Worm (Caenorhabditis elegans) whole organism, L4 larva: ENCODE measurements around the gene nrf-6.

ENCODE experiments used
- D1046.2 ChIP-seq: fragments of 200-800 bp; sonication (Bioruptor generic); IDR thresholded peaks from 2 replicates; pipeline ENCODE4 v1.3.6; 2022; ENCODE audit warnings: missing genetic modification characterization, missing compliant biosample characterization
- F10B5.3 ChIP-seq: sonication (generic microtip); optimal IDR thresholded peaks from 2 replicates; lab custom pipeline; 2016; ENCODE audit warnings: mild to moderate bottlenecking, missing genetic modification characterization, missing compliant biosample characterization
- F37D6.2 ChIP-seq: sonication (generic microtip); optimal IDR thresholded peaks from 2 replicates; lab custom pipeline; 2016; ENCODE audit warnings: mild to moderate bottlenecking, missing genetic modification characterization, missing compliant biosample characterization
- F49E8.2 ChIP-seq: sonication (generic microtip); optimal IDR thresholded peaks from 2 replicates; lab custom pipeline; 2016; ENCODE audit warnings: missing compliant biosample characterization, mild to moderate bottlenecking, missing genetic modification characterization, borderline replicate concordance
- Y105C5A.15 ChIP-seq: fragments of 200-800 bp; sonication (Bioruptor generic); IDR thresholded peaks from 2 replicates; pipeline ENCODE4 v1.3.6; 2022; ENCODE audit warnings: missing genetic modification characterization, missing compliant biosample characterization
- Y75B8A.6 ChIP-seq: fragments of 200-800 bp; sonication (Bioruptor generic); IDR thresholded peaks from 2 replicates; pipeline ENCODE4 v1.3.6; 2022; ENCODE audit warnings: missing genetic modification reagents, missing genetic modification characterization, missing compliant biosample characterization
- ZK337.2 ChIP-seq: fragments of 200-800 bp; sonication (Bioruptor generic); IDR thresholded peaks from 2 replicates; pipeline ENCODE4 v1.3.6; 2022; ENCODE audit warnings: missing genetic modification reagents, missing genetic modification characterization, missing compliant biosample characterization
- ZK546.5 ChIP-seq, 2 experiments: sonication (generic microtip); optimal IDR thresholded peaks; 2 replicates each; lab custom pipeline; 2017; ENCODE audit warnings: missing biosample characterization in 2 of 2, missing genetic modification characterization in 2 of 2
- aly-2 ChIP-seq: sonication (generic microtip); optimal IDR thresholded peaks from 2 replicates; lab custom pipeline; 2018; ENCODE audit warnings: missing biosample characterization, missing genetic modification characterization
- arid-1 ChIP-seq: fragments of 200-800 bp; sonication (Bioruptor generic); conservative IDR thresholded peaks from 2 replicates; pipeline ENCODE4 v1.3.6; 2022; ENCODE audit warnings: missing genetic modification reagents, missing genetic modification characterization, missing compliant biosample characterization
- attf-4 ChIP-seq: sonication (generic microtip); optimal IDR thresholded peaks from 3 replicates; lab custom pipeline; 2017; ENCODE audit warnings: missing biosample characterization, missing genetic modification characterization
- ceh-20 ChIP-seq: fragments of 200-800 bp; sonication (Bioruptor generic); IDR thresholded peaks from 2 replicates; pipeline ENCODE4 v1.3.6; 2022; ENCODE audit warnings: missing genetic modification reagents, missing genetic modification characterization, missing compliant biosample characterization
- ceh-32 ChIP-seq: sonication (generic microtip); optimal IDR thresholded peaks from 2 replicates; lab custom pipeline; 2016; ENCODE audit warnings: mild to moderate bottlenecking, missing genetic modification characterization, missing compliant biosample characterization; ENCODE audit not compliant: poor library complexity
- ceh-44 ChIP-seq: fragments of 200-800 bp; sonication (Bioruptor generic); IDR thresholded peaks from 2 replicates; pipeline ENCODE4 v1.3.6; 2022; ENCODE audit warnings: missing genetic modification reagents, missing genetic modification characterization, missing compliant biosample characterization
- daf-12 ChIP-seq: fragments of 150-350 bp; optimal IDR thresholded peaks from 2 replicates; lab custom pipeline; 2014; ENCODE audit warnings: missing biosample characterization, missing genetic modification reagents, missing genetic modification characterization
- daf-16 ChIP-seq, 3 experiments: sonication (generic microtip); optimal IDR thresholded peaks; 2 replicates each; lab custom pipeline; 2016 to 2017; ENCODE audit warnings: missing genetic modification characterization in 3 of 3, missing genetic modification reagents in 3 of 3, mild to moderate bottlenecking in 2 of 3, missing compliant biosample characterization in 2 of 3, missing biosample characterization in 1 of 3, moderate library complexity in 1 of 3
- daf-8 ChIP-seq: fragments of 200-800 bp; sonication (Bioruptor generic); IDR thresholded peaks from 2 replicates; pipeline ENCODE4 v1.3.6; 2022; ENCODE audit warnings: missing genetic modification characterization, missing compliant biosample characterization
- dmd-8 ChIP-seq: fragments of 200-800 bp; sonication (Bioruptor generic); IDR thresholded peaks from 2 replicates; pipeline ENCODE4 v1.3.6; 2022; ENCODE audit warnings: missing genetic modification characterization, missing compliant biosample characterization
- duxl-1 ChIP-seq: sonication (generic microtip); optimal IDR thresholded peaks from 2 replicates; lab custom pipeline; 2016; ENCODE audit warnings: mild to moderate bottlenecking, missing genetic modification characterization, moderate library complexity, missing compliant biosample characterization; ENCODE audit not compliant: poor library complexity
- egl-27 ChIP-seq: sonication (generic microtip); optimal IDR thresholded peaks from 3 replicates; lab custom pipeline; 2017; ENCODE audit warnings: missing biosample characterization, missing genetic modification reagents, missing genetic modification characterization
- gei-8 ChIP-seq: fragments of 200-800 bp; sonication (Bioruptor generic); optimal IDR thresholded peaks from 2 replicates; lab custom pipeline; 2018; ENCODE audit warnings: mild to moderate bottlenecking, missing genetic modification characterization, missing compliant biosample characterization
- hif-1 ChIP-seq, 2 experiments: sonication (generic microtip); optimal IDR thresholded peaks; 2 replicates each; lab custom pipeline; 2016 to 2017; ENCODE audit warnings: missing compliant biosample characterization in 2 of 2, missing genetic modification characterization in 2 of 2, missing genetic modification reagents in 2 of 2, missing genotype in 2 of 2, mild to moderate bottlenecking in 1 of 2
- lim-7 ChIP-seq: fragments of 200-800 bp; sonication (Bioruptor generic); IDR thresholded peaks from 2 replicates; pipeline ENCODE4 v1.3.6; 2022; ENCODE audit warnings: missing genetic modification characterization, missing compliant biosample characterization
- lin-13 ChIP-seq: fragments of 150-350 bp; optimal IDR thresholded peaks from 2 replicates; lab custom pipeline; 2014; ENCODE audit warnings: missing biosample characterization, missing genetic modification reagents, missing genetic modification characterization
- lin-29 ChIP-seq: fragments of 200-800 bp; sonication (Bioruptor generic); IDR thresholded peaks from 2 replicates; pipeline ENCODE4 v1.3.6; 2022; ENCODE audit warnings: missing genetic modification reagents, missing genetic modification characterization, missing compliant biosample characterization
- lin-38 ChIP-seq: fragments of 200-800 bp; sonication (Bioruptor generic); IDR thresholded peaks from 2 replicates; pipeline ENCODE4 v1.3.6; 2022; ENCODE audit warnings: missing genetic modification reagents, missing genetic modification characterization, missing compliant biosample characterization
- lin-39 ChIP-seq: fragments of 150-350 bp; optimal IDR thresholded peaks from 2 replicates; lab custom pipeline; 2014; ENCODE audit warnings: missing biosample characterization, missing genetic modification reagents, missing genetic modification characterization
- mdt-29 ChIP-seq: fragments of 200-800 bp; sonication (Bioruptor generic); IDR thresholded peaks from 2 replicates; pipeline ENCODE4 v1.3.6; 2022; ENCODE audit warnings: missing genetic modification reagents, missing genetic modification characterization, missing compliant biosample characterization
- mep-1 ChIP-seq: fragments of 150-350 bp; sonication (generic microtip); optimal IDR thresholded peaks from 3 replicates; lab custom pipeline; 2014; ENCODE audit warnings: missing biosample characterization, missing genetic modification characterization
- mes-2 ChIP-seq: sonication (generic microtip); optimal IDR thresholded peaks from 2 replicates; lab custom pipeline; 2016; ENCODE audit warnings: missing genotype, mild to moderate bottlenecking, missing genetic modification characterization, missing compliant biosample characterization; ENCODE audit not compliant: poor library complexity, severe bottlenecking
- mxl-2 ChIP-seq: fragments of 200-800 bp; sonication (Bioruptor generic); conservative IDR thresholded peaks from 2 replicates; pipeline ENCODE4 v1.3.6; 2022; ENCODE audit warnings: missing genetic modification reagents, missing genetic modification characterization, missing compliant biosample characterization
- mxl-3 ChIP-seq: fragments of 200-800 bp; sonication (Bioruptor generic); optimal IDR thresholded peaks from 2 replicates; lab custom pipeline; 2018; ENCODE audit warnings: mild to moderate bottlenecking, missing genetic modification characterization, missing compliant biosample characterization
- nhr-10 ChIP-seq: fragments of 150-350 bp; optimal IDR thresholded peaks from 2 replicates; lab custom pipeline; 2014; ENCODE audit warnings: missing biosample characterization, missing genetic modification characterization
- nhr-102 ChIP-seq: sonication (generic microtip); optimal IDR thresholded peaks from 2 replicates; lab custom pipeline; 2016; ENCODE audit warnings: mild to moderate bottlenecking, missing genetic modification characterization, moderate library complexity, missing compliant biosample characterization
- nhr-111 ChIP-seq: fragments of 200-800 bp; sonication (Bioruptor generic); optimal IDR thresholded peaks from 2 replicates; lab custom pipeline; 2018; ENCODE audit warnings: mild to moderate bottlenecking, missing genetic modification characterization, missing compliant biosample characterization
- nhr-237 ChIP-seq: sonication (generic microtip); optimal IDR thresholded peaks from 2 replicates; lab custom pipeline; 2017; ENCODE audit warnings: missing biosample characterization, missing genetic modification characterization
- nhr-25 ChIP-seq: sonication (generic microtip); optimal IDR thresholded peaks from 2 replicates; lab custom pipeline; 2017; ENCODE audit warnings: missing genetic modification characterization, mild to moderate bottlenecking, missing compliant biosample characterization, antibody characterized with exemption, moderate library complexity, borderline replicate concordance; ENCODE audit not compliant: insufficient read depth
- nhr-42 ChIP-seq: fragments of 200-800 bp; sonication (Bioruptor generic); IDR thresholded peaks from 2 replicates; pipeline ENCODE4 v1.3.6; 2022; ENCODE audit warnings: missing genetic modification characterization, missing compliant biosample characterization
- nhr-76 ChIP-seq: fragments of 150-350 bp; optimal IDR thresholded peaks from 2 replicates; lab custom pipeline; 2014; ENCODE audit warnings: missing biosample characterization, missing genetic modification characterization
- pha-4 ChIP-seq, 2 experiments: fragments of 150-350 bp in 1 of 2; fragments of 200-800 bp in 1 of 2; sonication (Bioruptor generic) in 1 of 2; IDR thresholded peaks in 1 of 2; optimal IDR thresholded peaks in 1 of 2; 2 replicates each; pipeline versions ENCODE4 v1.3.6 to Lab custom; 2014 to 2022; ENCODE audit warnings: missing genetic modification characterization in 2 of 2, missing genetic modification reagents in 2 of 2, missing biosample characterization in 1 of 2, missing compliant biosample characterization in 1 of 2
- saeg-2 ChIP-seq: fragments of 200-800 bp; sonication (Bioruptor generic); IDR thresholded peaks from 2 replicates; pipeline ENCODE4 v1.3.6; 2022; ENCODE audit warnings: missing genetic modification reagents, missing genetic modification characterization, missing compliant biosample characterization
- set-16 ChIP-seq: fragments of 200-800 bp; sonication (Bioruptor generic); IDR thresholded peaks from 2 replicates; pipeline ENCODE4 v1.3.6; 2022; ENCODE audit warnings: missing genetic modification reagents, missing genetic modification characterization, missing compliant biosample characterization
- snpc-1.2 ChIP-seq: fragments of 200-800 bp; sonication (Bioruptor generic); IDR thresholded peaks from 2 replicates; pipeline ENCODE4 v1.3.6; 2022; ENCODE audit warnings: missing genetic modification reagents, missing genetic modification characterization, missing compliant biosample characterization
- snpc-4 ChIP-seq: fragments of 150-350 bp; optimal IDR thresholded peaks from 2 replicates; lab custom pipeline; 2014; ENCODE audit warnings: missing biosample characterization, missing genetic modification characterization
- spr-3 ChIP-seq: fragments of 200-800 bp; sonication (Bioruptor generic); optimal IDR thresholded peaks from 2 replicates; lab custom pipeline; 2018; ENCODE audit warnings: mild to moderate bottlenecking, missing genetic modification characterization, missing compliant biosample characterization
- tra-1 ChIP-seq: fragments of 200-800 bp; sonication (Bioruptor generic); IDR thresholded peaks from 2 replicates; pipeline ENCODE4 v1.3.6; 2022; ENCODE audit warnings: missing genetic modification reagents, missing genetic modification characterization, missing compliant biosample characterization
- vab-7 ChIP-seq: fragments of 200-800 bp; sonication (Bioruptor generic); IDR thresholded peaks from 2 replicates; pipeline ENCODE4 v1.3.6; 2022; ENCODE audit warnings: missing genetic modification reagents, missing genetic modification characterization, missing compliant biosample characterization
- zag-1 ChIP-seq: fragments of 150-350 bp; optimal IDR thresholded peaks from 2 replicates; lab custom pipeline; 2014; ENCODE audit warnings: missing biosample characterization, missing genetic modification characterization
- ztf-11 ChIP-seq: fragments of 150-350 bp; optimal IDR thresholded peaks from 2 replicates; lab custom pipeline; 2014; ENCODE audit warnings: missing biosample characterization, missing genetic modification characterization

nrf-6 gene

DNA sequence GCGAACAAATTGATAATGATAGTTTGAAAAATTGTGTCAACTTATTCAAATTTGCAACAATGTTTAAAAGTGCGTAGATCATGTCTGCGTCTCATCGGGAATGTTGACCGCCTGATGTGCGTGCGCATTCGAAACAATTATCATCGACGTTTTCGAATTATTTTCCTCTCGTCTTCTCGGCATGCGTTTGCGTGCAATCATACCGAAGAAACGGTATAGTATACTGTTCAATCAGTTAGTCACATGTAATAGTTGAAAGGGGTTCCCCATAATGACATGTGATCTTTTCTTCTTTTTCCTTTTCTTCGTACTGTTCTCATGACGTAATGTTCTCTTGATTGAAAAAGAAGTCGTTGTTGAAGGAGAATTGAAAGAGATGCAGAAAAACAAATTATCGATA, 15.7 kb downstream of the nrf-6 start (continued):
- TF ChIP-seq nhr-25 (tag; lab: Kevin White, UChicago) (peak; percentile 53), daf-8 (GFP tag; lab: Robert Waterston, UW) (no peak), nhr-102 (tag; lab: Kevin White, UChicago) (peak; percentile 36), mep-1 (tag; lab: Kevin White, UChicago) (peak; percentile 74), set-16 (no peak), nhr-76 (tag; lab: Kevin White, UChicago) (peak; percentile 32), daf-12 (tag; lab: Kevin White, UChicago) (no peak), snpc-1.2 (no peak), snpc-4 (no peak), F49E8.2 (no peak), mxl-3 (GFP tag; lab: Kevin White, UChicago) (peak; percentile 78), vab-7 (GFP tag; lab: Robert Waterston, UW) (no peak), daf-16 (GFP tag; optimal IDR thresholded peaks at IDR 0.05; lab: Kevin White, UChicago) (no peak), daf-16 (tag; optimal IDR thresholded peaks at IDR 0.05; lab: Kevin White, UChicago) (peak; percentile 83), mdt-29 (GFP tag; lab: Robert Waterston, UW) (peak; percentile 73; the same call in 1 of the 2 replicates), ZK337.2 (GFP tag; lab: Robert Waterston, UW) (no peak), mes-2 (peak; percentile 44), spr-3 (GFP tag; lab: Kevin White, UChicago) (no peak), nhr-111 (no peak), nhr-42 (no peak), ZK546.5 (tag; optimal IDR thresholded peaks at IDR 0.05; lab: Kevin White, UChicago) (no peak), aly-2 (tag; lab: Kevin White, UChicago) (no peak), Y75B8A.6 (GFP tag; lab: Robert Waterston, UW) (no peak), mxl-2 (no peak), ceh-44 (GFP tag; lab: Robert Waterston, UW) (no peak), egl-27 (tag; lab: Kevin White, UChicago) (no peak), ztf-11 (no peak), ceh-20 (GFP tag; lab: Robert Waterston, UW) (0 out of 2 replicates have a peak, but pooled peaks have one; percentile 36), gei-8 (GFP tag; lab: Kevin White, UChicago) (no peak), saeg-2 (GFP tag; lab: Robert Waterston, UW) (peak; percentile 68; the same call in 1 of the 2 replicates), duxl-1 (tag; lab: Kevin White, UChicago) (no peak), attf-4 (tag; lab: Kevin White, UChicago) (no peak), Y105C5A.15 (no peak), lim-7 (no peak), lin-39 (tag; lab: Kevin White, UChicago) (no peak), nhr-10 (peak; percentile 72), dmd-8 (no peak), nhr-237 (tag; lab: Kevin White, UChicago) (no peak), arid-1 (GFP tag; lab: Robert Waterston, UW) (peak; percentile 47; the same call in 1 of the 2 replicates), ceh-32 (tag; lab: Kevin White, UChicago) (no peak), hif-1 (tag; optimal IDR thresholded peaks at IDR 0.05; lab: Kevin White, UChicago) (peak in 1 of 2 experiments; percentile 81), zag-1 (tag; lab: Kevin White, UChicago) (no peak), pha-4 (GFP tag; IDR thresholded peaks at IDR 0.05; lab: Robert Waterston, UW) (no peak), pha-4 (tag; optimal IDR thresholded peaks at IDR 0.05; lab: Kevin White, UChicago) (no peak), lin-13 (GFP tag; lab: Kevin White, UChicago) (peak; percentile 13), F37D6.2 (no peak), lin-38 (peak; percentile 50), F10B5.3 (no peak), tra-1 (GFP tag; lab: Robert Waterston, UW) (peak; percentile 82), lin-29 (GFP tag; lab: Robert Waterston, UW) (no peak), D1046.2 (GFP tag; lab: Robert Waterston, UW) (peak; percentile 62; the same call in 1 of the 2 replicates)
